Fruit fly (Drosophila melanogaster): ENCODE measurements around the gene CG7950.

The CG7950 gene

DNA sequence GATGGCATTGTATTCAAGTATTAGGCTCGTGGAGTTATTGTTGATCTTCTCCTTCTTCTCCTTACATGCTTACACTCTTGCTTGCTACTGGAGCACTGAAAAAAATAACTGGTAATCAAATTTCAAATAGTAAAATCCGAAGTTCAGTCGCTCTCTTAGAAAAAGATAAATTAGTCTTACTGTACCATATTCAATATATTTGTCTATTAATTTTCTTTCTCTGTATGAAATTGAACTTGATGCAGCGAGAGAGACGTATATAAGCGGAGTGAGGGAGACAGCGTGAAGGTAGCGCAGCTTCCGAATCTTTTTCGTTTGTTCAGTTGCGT, 4.5 kb downstream of the CG7950 start (continued):
- peak; percentile 93 for TF ChIP-seq CG1603 (tag; optimal IDR thresholded peaks at IDR 0.05)
- peak; percentile 67 for TF ChIP-seq Nf-YC (tag; optimal IDR thresholded peaks at IDR 0.05)
- TF ChIP-seq lbe (GFP tag; optimal IDR thresholded peaks at IDR 0.05), result peak; percentile 87
- peak; percentile 96 for TF ChIP-seq CG5953 (GFP tag; IDR thresholded peaks at IDR 0.05)
- TF ChIP-seq lilli (GFP tag; optimal IDR thresholded peaks at IDR 0.05), result peak; percentile 45
- no peak for TF ChIP-seq ab (GFP tag; optimal IDR thresholded peaks at IDR 0.05)
- TF ChIP-seq crp (GFP tag; optimal IDR thresholded peaks at IDR 0.05), result peak in 1 of 2 experiments; percentile 2
- peak; percentile 6; the same call in 1 of the 2 replicates for TF ChIP-seq CG4360 (GFP tag; IDR thresholded peaks at IDR 0.05)
- peak; percentile 88 for TF ChIP-seq run (tag; optimal IDR thresholded peaks at IDR 0.05)
- TF ChIP-seq Dek (tag; optimal IDR thresholded peaks at IDR 0.05), result peak; percentile 80
- TF ChIP-seq bowl (GFP tag; IDR thresholded peaks at IDR 0.05), result peak; percentile 89
- TF ChIP-seq pros (GFP tag; optimal IDR thresholded peaks at IDR 0.05), result peak; percentile 63
- TF ChIP-seq psq (GFP tag; optimal IDR thresholded peaks at IDR 0.05), result peak; percentile 5
- peak; percentile 60; the same call in 2 of the 3 replicates for TF ChIP-seq C15 (GFP tag; IDR thresholded peaks at IDR 0.05)
- TF ChIP-seq Kr (GFP tag; optimal IDR thresholded peaks at IDR 0.05), result no peak
- TF ChIP-seq crol (GFP tag; IDR thresholded peaks at IDR 0.05), result no peak; the same call in 1 of the 2 replicates
- TF ChIP-seq ash1 (GFP tag; optimal IDR thresholded peaks at IDR 0.05), result no peak
- peak; percentile 68 for TF ChIP-seq CG1602 (GFP tag; optimal IDR thresholded peaks at IDR 0.05)
- peak; percentile 85 for TF ChIP-seq caup (GFP tag; optimal IDR thresholded peaks at IDR 0.05; ENCODE audit: severe bottlenecking)
- TF ChIP-seq CG33557 (GFP tag; optimal IDR thresholded peaks at IDR 0.05), result no peak
- TF ChIP-seq Hr78 (GFP tag; optimal IDR thresholded peaks at IDR 0.05), result peak in 1 of 2 experiments; percentile 76
- peak; percentile 36 for TF ChIP-seq HmgZ (tag; optimal IDR thresholded peaks at IDR 0.05)
- TF ChIP-seq Fer1 (GFP tag; optimal IDR thresholded peaks at IDR 0.05), result peak; percentile 88
- peak; percentile 80 for TF ChIP-seq CG7987 (GFP tag; optimal IDR thresholded peaks at IDR 0.05)
- TF ChIP-seq CG16863 (GFP tag; optimal IDR thresholded peaks at IDR 0.05), result peak; percentile 73

dm6 chr3R:30061980-30062379, 5.3 kb downstream of the CG7950 start:
- TF ChIP-seq CG6813 (GFP tag; optimal IDR thresholded peaks at IDR 0.05), result peak; percentile 50
- TF ChIP-seq CG12659 (GFP tag; optimal IDR thresholded peaks at IDR 0.05), result no peak
- peak in 1 of 2 experiments; percentile 4 for TF ChIP-seq Eip74EF (GFP tag; optimal IDR thresholded peaks at IDR 0.05)
- peak; percentile 16 for TF ChIP-seq sens (GFP tag)
- TF ChIP-seq CG34376 (GFP tag; optimal IDR thresholded peaks at IDR 0.05), result peak; percentile 24
- TF ChIP-seq Med (GFP tag), result peak; percentile 73
- no peak for TF ChIP-seq CG6689 (GFP tag; IDR thresholded peaks at IDR 0.05)
- TF ChIP-seq CG5180 (GFP tag; optimal IDR thresholded peaks at IDR 0.05), result peak; percentile 28
- 0 out of 2 replicates have a peak, but pooled peaks have one; percentile 31 for TF ChIP-seq sens-2 (GFP tag; IDR thresholded peaks at IDR 0.05)
- no peak for TF ChIP-seq CG1603 (tag; optimal IDR thresholded peaks at IDR 0.05)

DNA sequence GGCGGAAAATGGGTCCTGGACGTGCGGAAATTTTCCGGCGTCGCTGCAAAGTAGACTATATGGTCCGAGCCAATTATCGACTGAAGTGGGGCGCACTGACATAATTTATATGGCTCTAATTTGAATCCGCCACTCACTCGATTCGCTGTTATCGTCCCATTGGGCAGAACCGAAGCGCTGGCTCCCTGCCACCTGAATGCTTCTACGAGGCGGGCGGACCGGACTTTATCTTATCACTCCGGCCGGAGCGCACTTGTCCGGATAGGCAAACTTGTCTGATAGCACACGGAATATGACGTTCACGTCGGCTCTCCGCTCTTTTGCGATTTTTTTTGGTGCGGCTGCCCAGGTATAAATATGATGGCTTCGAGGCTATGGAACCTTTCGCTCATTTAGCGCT, 5.9 kb downstream of the CG7950 start:
- TF ChIP-seq lilli (GFP tag; optimal IDR thresholded peaks at IDR 0.05) (no peak), CG8924 (tag; optimal IDR thresholded peaks at IDR 0.05) (no peak), Adf1 (GFP tag; IDR thresholded peaks at IDR 0.05) (peak; percentile 17; the same call in 1 of the 2 replicates), CG8290 (GFP tag; optimal IDR thresholded peaks at IDR 0.05) (no peak), CG8290 (tag; optimal IDR thresholded peaks at IDR 0.05) (peak in 1 of 2 experiments; percentile 22), CG10543 (GFP tag; optimal IDR thresholded peaks at IDR 0.05) (peak; percentile 90), NFAT (GFP tag; IDR thresholded peaks at IDR 0.05) (no peak), Pdp1 (GFP tag; optimal IDR thresholded peaks at IDR 0.05) (peak in 1 of 2 experiments; percentile 18), Atf6 (GFP tag; IDR thresholded peaks at IDR 0.05) (no peak), ssp (GFP tag; IDR thresholded peaks at IDR 0.05) (no peak), row (GFP tag; IDR thresholded peaks at IDR 0.05) (0 out of 3 replicates have a peak, but pooled peaks have one; percentile 24), amos (GFP tag; IDR thresholded peaks at IDR 0.05; ENCODE audit: partially characterized antibody) (no peak; the same call in 1 of the 2 replicates), CG7745 (tag; optimal IDR thresholded peaks at IDR 0.05) (no peak), Xbp1 (GFP tag; optimal IDR thresholded peaks at IDR 0.05) (no peak), CG5953 (GFP tag; IDR thresholded peaks at IDR 0.05) (peak; percentile 10; the same call in 1 of the 2 replicates), Oli (tag; optimal IDR thresholded peaks at IDR 0.05) (no peak), CG1647 (GFP tag; optimal IDR thresholded peaks at IDR 0.05) (no peak)
